Fruit fly (Drosophila melanogaster): Measurements from ENCODE around the gene CG12236.

CG12236 gene

DNA sequence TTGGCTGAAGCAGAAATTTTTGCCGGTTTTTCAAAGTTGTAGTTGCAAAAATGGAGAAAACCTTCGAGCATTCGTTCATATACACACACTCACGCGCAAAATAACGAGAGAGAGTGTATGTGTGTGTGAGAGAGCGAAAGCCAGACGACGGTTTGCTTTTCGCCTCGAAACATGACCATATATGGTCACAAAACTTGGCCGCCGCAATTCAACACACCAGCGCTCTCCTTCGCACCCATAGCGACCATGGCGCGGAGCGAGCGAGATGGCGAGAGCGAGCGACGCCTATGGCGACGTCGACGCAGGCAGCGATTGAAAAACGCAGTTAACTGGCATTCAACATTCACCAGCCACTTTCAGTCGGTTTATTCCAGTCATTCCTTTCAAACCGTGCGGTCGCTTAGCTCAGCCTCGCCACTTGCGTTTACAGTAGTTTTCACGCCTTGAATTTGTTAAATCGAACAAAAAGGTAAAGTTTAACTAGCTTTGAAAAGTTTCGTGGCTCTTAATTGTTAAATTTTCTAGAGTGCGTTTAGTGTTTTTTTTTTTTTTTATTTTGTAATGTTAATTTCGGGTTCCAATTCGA lies 6.2 kb upstream of the CG12236 start (continued):
- no peak for TF ChIP-seq danr (GFP tag; IDR thresholded peaks at IDR 0.05)
- TF ChIP-seq CG2889 (GFP tag; IDR thresholded peaks at IDR 0.05): no peak
- TF ChIP-seq CG34376 (GFP tag; optimal IDR thresholded peaks at IDR 0.05): peak; percentile 54
- peak; percentile 7 for TF ChIP-seq HLH54F (GFP tag; optimal IDR thresholded peaks at IDR 0.05)
- TF ChIP-seq CG31365 (tag; optimal IDR thresholded peaks at IDR 0.05): no peak
- no peak for TF ChIP-seq CG32772 (GFP tag; IDR thresholded peaks at IDR 0.05)
- TF ChIP-seq fd64A (GFP tag; optimal IDR thresholded peaks at IDR 0.05): no peak
- TF ChIP-seq Opbp (GFP tag; IDR thresholded peaks at IDR 0.05; ENCODE audit: partially characterized antibody): peak; percentile 40; the same call in 2 of the 3 replicates
- peak; percentile 45; the same call in 1 of the 2 replicates for TF ChIP-seq Bgb (GFP tag; IDR thresholded peaks at IDR 0.05; ENCODE audit: partially characterized antibody)
- peak; percentile 24 for TF ChIP-seq CG6765 (GFP tag; optimal IDR thresholded peaks at IDR 0.05)
- no peak for TF ChIP-seq CG4730 (GFP tag; IDR thresholded peaks at IDR 0.05)
- TF ChIP-seq CG6791 (GFP tag; IDR thresholded peaks at IDR 0.05; ENCODE audit: partially characterized antibody): 0 out of 3 replicates have a peak, but pooled peaks have one; percentile 19
- no peak for TF ChIP-seq Sry-β (GFP tag; optimal IDR thresholded peaks at IDR 0.05)

DNA sequence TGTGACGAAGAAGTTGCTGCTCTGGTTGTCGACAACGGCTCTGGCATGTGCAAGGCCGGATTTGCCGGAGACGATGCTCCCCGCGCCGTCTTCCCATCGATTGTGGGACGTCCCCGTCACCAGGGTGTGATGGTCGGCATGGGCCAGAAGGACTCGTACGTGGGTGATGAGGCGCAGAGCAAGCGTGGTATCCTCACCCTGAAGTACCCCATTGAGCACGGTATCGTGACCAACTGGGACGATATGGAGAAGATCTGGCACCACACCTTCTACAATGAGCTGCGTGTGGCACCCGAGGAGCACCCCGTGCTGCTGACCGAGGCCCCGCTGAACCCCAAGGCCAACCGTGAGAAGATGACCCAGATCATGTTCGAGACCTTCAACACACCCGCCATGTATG lies 5.2 kb upstream of the CG12236 start:
- TF ChIP-seq CG7963 (GFP tag; IDR thresholded peaks at IDR 0.05; ENCODE audit: partially characterized antibody): no peak
- no peak for TF ChIP-seq gcm2 (GFP tag; optimal IDR thresholded peaks at IDR 0.05)
- no peak for TF ChIP-seq MESR4 (GFP tag; optimal IDR thresholded peaks at IDR 0.05)
- no peak for TF ChIP-seq h (optimal IDR thresholded peaks at IDR 0.05)
- TF ChIP-seq phol (tag; optimal IDR thresholded peaks at IDR 0.05): no peak
- no peak for TF ChIP-seq sc (optimal IDR thresholded peaks at IDR 0.05)
- TF ChIP-seq sc (GFP tag; optimal IDR thresholded peaks at IDR 0.05): no peak
- no peak for TF ChIP-seq D19A (tag; optimal IDR thresholded peaks at IDR 0.05)
- no peak for TF ChIP-seq tio (GFP tag; optimal IDR thresholded peaks at IDR 0.05)
- TF ChIP-seq Sox102F (GFP tag; optimal IDR thresholded peaks at IDR 0.05): no peak
- TF ChIP-seq CG42726 (GFP tag; IDR thresholded peaks at IDR 0.05; ENCODE audit: partially characterized antibody): no peak
- TF ChIP-seq pita (GFP tag; optimal IDR thresholded peaks at IDR 0.05): no peak
- no peak for TF ChIP-seq CG32767 (GFP tag; IDR thresholded peaks at IDR 0.05)
- TF ChIP-seq CG12659 (GFP tag; optimal IDR thresholded peaks at IDR 0.05): no peak
- no peak for TF ChIP-seq seq (GFP tag; IDR thresholded peaks at IDR 0.05)
- TF ChIP-seq HLH3B (GFP tag; IDR thresholded peaks at IDR 0.05): no peak
- TF ChIP-seq CG5953 (GFP tag; IDR thresholded peaks at IDR 0.05): no peak
- no peak for TF ChIP-seq Ptx1 (GFP tag; IDR thresholded peaks at IDR 0.05)
- no peak for TF ChIP-seq CG1602 (GFP tag; optimal IDR thresholded peaks at IDR 0.05)
- TF ChIP-seq CG14965 (GFP tag; optimal IDR thresholded peaks at IDR 0.05; ENCODE audit: borderline replicate concordance): no peak
- no peak for TF ChIP-seq CG10147 (GFP tag; optimal IDR thresholded peaks at IDR 0.05)
- no peak for TF ChIP-seq ATbp (GFP tag; optimal IDR thresholded peaks at IDR 0.05)
- TF ChIP-seq az2 (GFP tag; optimal IDR thresholded peaks at IDR 0.05): no peak
- no peak for TF ChIP-seq CG4424 (GFP tag; optimal IDR thresholded peaks at IDR 0.05)
- TF ChIP-seq psq (GFP tag; optimal IDR thresholded peaks at IDR 0.05): no peak
- TF ChIP-seq CkIIα-i1 (GFP tag; IDR thresholded peaks at IDR 0.05): 0 out of 2 replicates have a peak, but pooled peaks have one; percentile 16
- TF ChIP-seq CG34376 (GFP tag; optimal IDR thresholded peaks at IDR 0.05): no peak
- peak; percentile 63 for TF ChIP-seq Med (GFP tag)
- TF ChIP-seq Dref (GFP tag; IDR thresholded peaks at IDR 0.05): no peak
- peak; percentile 32 for TF ChIP-seq lilli (GFP tag; optimal IDR thresholded peaks at IDR 0.05)
- no peak for TF ChIP-seq unc-4 (GFP tag; IDR thresholded peaks at IDR 0.05; ENCODE audit: partially characterized antibody)
- TF ChIP-seq CG7745 (tag; optimal IDR thresholded peaks at IDR 0.05): no peak
- TF ChIP-seq H2.0 (GFP tag; IDR thresholded peaks at IDR 0.05): no peak
- TF ChIP-seq Eip74EF (GFP tag; optimal IDR thresholded peaks at IDR 0.05): no peak
- TF ChIP-seq CG2889 (GFP tag; IDR thresholded peaks at IDR 0.05): peak; percentile 11; the same call in 1 of the 3 replicates
- TF ChIP-seq Rfx (GFP tag; IDR thresholded peaks at IDR 0.05): no peak; the same call in 1 of the 2 replicates
- TF ChIP-seq sens (GFP tag): peak; percentile 41
- TF ChIP-seq Ssrp (tag; optimal IDR thresholded peaks at IDR 0.05): no peak
- TF ChIP-seq CG6175 (GFP tag; IDR thresholded peaks at IDR 0.05): no peak

All from whole organism, embryonic.